Fruit fly (Drosophila melanogaster) whole organism, pupa: ENCODE data around the gene GstD7.

ENCODE experiments used
- CG10348 ChIP-seq: fragments of 200-800 bp; sonication (Bioruptor generic); IDR thresholded peaks from 2 replicates; pipeline ENCODE4 v1.3.6; 2022; ENCODE audit warnings: missing biosample characterization, missing genetic modification characterization
- CG14655 ChIP-seq: fragments of 200-800 bp; sonication (Bioruptor generic); optimal IDR thresholded peaks from 3 replicates; lab custom pipeline; 2017; ENCODE audit warnings: mild to moderate bottlenecking, missing biosample characterization, missing genetic modification reagents, missing genetic modification characterization
- CG15710 ChIP-seq: fragments of 200-800 bp; sonication (Bioruptor generic); optimal IDR thresholded peaks from 2 replicates; lab custom pipeline; 2018; ENCODE audit warnings: missing biosample characterization, mild to moderate bottlenecking, missing genetic modification characterization, moderate library complexity
- CG34367 ChIP-seq: fragments of 200-800 bp; sonication (Bioruptor generic); optimal IDR thresholded peaks from 2 replicates; lab custom pipeline; 2018; ENCODE audit warnings: missing biosample characterization, mild to moderate bottlenecking, missing genetic modification characterization
- CG8301 ChIP-seq: fragments of 200-800 bp; sonication (Bioruptor generic); optimal IDR thresholded peaks from 2 replicates; lab custom pipeline; 2018; ENCODE audit warnings: missing biosample characterization, mild to moderate bottlenecking, missing genetic modification characterization
- CG9948 ChIP-seq: fragments of 200-800 bp; sonication (Bioruptor generic); optimal IDR thresholded peaks from 2 replicates; lab custom pipeline; 2018; ENCODE audit warnings: missing biosample characterization, mild to moderate bottlenecking, missing genetic modification characterization, moderate library complexity
- D1 ChIP-seq: fragments of 200-800 bp; sonication (Bioruptor generic); optimal IDR thresholded peaks from 2 replicates; lab custom pipeline; 2018; ENCODE audit warnings: missing biosample characterization, mild to moderate bottlenecking, missing genetic modification characterization, moderate library complexity
- EcR ChIP-seq: fragments of 200-800 bp; sonication (Bioruptor generic); optimal IDR thresholded peaks from 3 replicates; lab custom pipeline; 2019; ENCODE audit warnings: missing biosample characterization, missing genetic modification characterization, mild to moderate bottlenecking, moderate library complexity, missing genetic modification reagents
- Ets98B ChIP-seq: fragments of 200-800 bp; sonication (Bioruptor generic); IDR thresholded peaks from 2 replicates; pipeline ENCODE4 v1.3.6; 2022; ENCODE audit warnings: missing biosample characterization, missing genetic modification characterization
- Pif1A ChIP-seq: fragments of 200-800 bp; sonication (Bioruptor generic); optimal IDR thresholded peaks from 3 replicates; lab custom pipeline; 2016; ENCODE audit warnings: missing biosample characterization, missing genetic modification characterization
- Snoo ChIP-seq: fragments of 200-800 bp; sonication (Bioruptor generic); optimal IDR thresholded peaks from 3 replicates; lab custom pipeline; 2017; ENCODE audit warnings: missing biosample characterization, mild to moderate bottlenecking, missing genetic modification characterization, inconsistent platforms
- fd96Ca ChIP-seq: fragments of 200-800 bp; sonication (Bioruptor generic); IDR thresholded peaks from 3 replicates; pipeline ENCODE4 v1.3.6; 2022; ENCODE audit warnings: missing biosample characterization, missing genetic modification characterization
- rn ChIP-seq: fragments of 200-800 bp; sonication (Bioruptor generic); IDR thresholded peaks from 2 replicates; pipeline ENCODE4 v1.3.6; 2022; ENCODE audit warnings: missing biosample characterization, missing genetic modification characterization

- TF ChIP-seq fd96Ca (no peak), CG10348 (GFP tag; lab: Robert Waterston, UW) (no peak), rn (GFP tag; lab: Robert Waterston, UW) (no peak), CG14655 (GFP tag; lab: Kevin White, UChicago) (no peak), CG8301 (tag; lab: Kevin White, UChicago) (no peak), EcR (GFP tag; lab: Kevin White, UChicago) (no peak), CG9948 (no peak), Snoo (no peak), Ets98B (GFP tag; lab: Robert Waterston, UW) (no peak), CG15710 (tag; lab: Kevin White, UChicago) (no peak), D1 (no peak), Pif1A (GFP tag; lab: Kevin White, UChicago) (no peak), CG34367 (tag; lab: Kevin White, UChicago) (no peak)
Measured at dm6 chr3R:12363544-12363943, 14.8 kb upstream of the GstD7 start.
